Fruit fly (Drosophila melanogaster): ENCODE measurements around the gene CG32488.
A peak's percentile ranks its signal among the peaks of the same experiment; 100 is the strongest.

The CG32488 gene

dm6 chr3L:3046325-3047156, 30.7 kb upstream of the CG32488 start, which contains the start of the genes scramb2 and Sk2 (continued):
- peak; percentile 96 for TF ChIP-seq CG34406 (GFP tag; optimal IDR thresholded peaks at IDR 0.05)
- TF ChIP-seq Met (GFP tag; optimal IDR thresholded peaks at IDR 0.05), result peak; percentile 94
- peak; percentile 98 for TF ChIP-seq net (GFP tag; optimal IDR thresholded peaks at IDR 0.05)
- TF ChIP-seq fd59A (GFP tag; optimal IDR thresholded peaks at IDR 0.05), result peak; percentile 94
- peak; percentile 99 for TF ChIP-seq eg (GFP tag; IDR thresholded peaks at IDR 0.05)
- peak; percentile 98 for TF ChIP-seq CG6163 (GFP tag; IDR thresholded peaks at IDR 0.05)
- TF ChIP-seq dsx (GFP tag; optimal IDR thresholded peaks at IDR 0.05; ENCODE audit: poor library complexity, severe bottlenecking), result peak; percentile 95
- peak; percentile 95 for TF ChIP-seq CG10669 (GFP tag; optimal IDR thresholded peaks at IDR 0.05)
- TF ChIP-seq CG15336 (GFP tag; IDR thresholded peaks at IDR 0.05), result peak; percentile 98
- peak; percentile 91 for TF ChIP-seq vri (GFP tag; optimal IDR thresholded peaks at IDR 0.05)
- TF ChIP-seq fd85E (GFP tag; optimal IDR thresholded peaks at IDR 0.05), result peak; percentile 84
- TF ChIP-seq Ets96B (tag; optimal IDR thresholded peaks at IDR 0.05), result peak; percentile 94
- peak; percentile 95 for TF ChIP-seq Sox102F (GFP tag; optimal IDR thresholded peaks at IDR 0.05)
- peak; percentile 95 for TF ChIP-seq CG16779 (tag; optimal IDR thresholded peaks at IDR 0.05)
- TF ChIP-seq esn (GFP tag; optimal IDR thresholded peaks at IDR 0.05), result peak; percentile 95
- peak; percentile 95 for TF ChIP-seq CG11762 (GFP tag; optimal IDR thresholded peaks at IDR 0.05; ENCODE audit: insufficient read depth)
- peak; percentile 94 for TF ChIP-seq lz (GFP tag; optimal IDR thresholded peaks at IDR 0.05)
- TF ChIP-seq topi (GFP tag; optimal IDR thresholded peaks at IDR 0.05), result peak; percentile 95
- peak; percentile 98 for TF ChIP-seq CG8119 (GFP tag; IDR thresholded peaks at IDR 0.05)
- TF ChIP-seq svp (GFP tag), result peak; percentile 97

dm6 chr3L:3045256-3045743, 29.4 kb upstream of the CG32488 start:
- TF ChIP-seq CG10669 (GFP tag; optimal IDR thresholded peaks at IDR 0.05) (peak; percentile 90), CG3919 (GFP tag; optimal IDR thresholded peaks at IDR 0.05) (peak; percentile 85), CG6163 (GFP tag; IDR thresholded peaks at IDR 0.05) (peak; percentile 84), CG11762 (GFP tag; optimal IDR thresholded peaks at IDR 0.05; ENCODE audit: insufficient read depth) (peak; percentile 69), Sox14 (GFP tag; optimal IDR thresholded peaks at IDR 0.05) (peak; percentile 84), vri (GFP tag; optimal IDR thresholded peaks at IDR 0.05) (peak; percentile 87), Lpt (GFP tag; optimal IDR thresholded peaks at IDR 0.05) (peak; percentile 53), eg (GFP tag; IDR thresholded peaks at IDR 0.05) (peak; percentile 49; the same call in 1 of the 3 replicates), Ets21C (GFP tag; optimal IDR thresholded peaks at IDR 0.05) (peak; percentile 52), CG6792 (GFP tag; optimal IDR thresholded peaks at IDR 0.05) (peak; percentile 85), Smox (GFP tag; optimal IDR thresholded peaks at IDR 0.05) (peak; percentile 86), CG6854 (GFP tag; optimal IDR thresholded peaks at IDR 0.05) (peak; percentile 52), CG6808 (GFP tag; optimal IDR thresholded peaks at IDR 0.05) (peak; percentile 93), spab (GFP tag; optimal IDR thresholded peaks at IDR 0.05) (peak; percentile 90), CG15336 (GFP tag; IDR thresholded peaks at IDR 0.05) (peak; percentile 65), CG3032 (tag; optimal IDR thresholded peaks at IDR 0.05) (peak; percentile 90), CG10631 (GFP tag; optimal IDR thresholded peaks at IDR 0.05) (peak; percentile 89), CG9139 (GFP tag; optimal IDR thresholded peaks at IDR 0.05) (peak; percentile 85), esn (GFP tag; optimal IDR thresholded peaks at IDR 0.05) (peak; percentile 92), topi (GFP tag; optimal IDR thresholded peaks at IDR 0.05) (peak; percentile 85), CG11902 (GFP tag; optimal IDR thresholded peaks at IDR 0.05) (peak; percentile 65), net (GFP tag; optimal IDR thresholded peaks at IDR 0.05) (peak; percentile 86), achi (GFP tag; optimal IDR thresholded peaks at IDR 0.05) (peak; percentile 89), CG6276 (GFP tag; optimal IDR thresholded peaks at IDR 0.05) (peak; percentile 41), CG8632 (GFP tag; optimal IDR thresholded peaks at IDR 0.05) (peak; percentile 93), Eip78C (GFP tag) (peak; percentile 97), acj6 (GFP tag; optimal IDR thresholded peaks at IDR 0.05) (peak; percentile 91), lz (GFP tag; optimal IDR thresholded peaks at IDR 0.05) (peak; percentile 83), Sox102F (GFP tag; optimal IDR thresholded peaks at IDR 0.05) (peak; percentile 86), dac (GFP tag; optimal IDR thresholded peaks at IDR 0.05) (no peak), Hr4 (GFP tag; optimal IDR thresholded peaks at IDR 0.05) (peak; percentile 70), CG32006 (GFP tag; optimal IDR thresholded peaks at IDR 0.05) (peak; percentile 84), CG7368 (GFP tag; optimal IDR thresholded peaks at IDR 0.05) (peak; percentile 87), Sox15 (GFP tag; optimal IDR thresholded peaks at IDR 0.05) (peak; percentile 87), Hr38 (GFP tag; optimal IDR thresholded peaks at IDR 0.05) (no peak), CG31627 (GFP tag; optimal IDR thresholded peaks at IDR 0.05) (peak; percentile 83), ss (GFP tag; optimal IDR thresholded peaks at IDR 0.05) (peak; percentile 87 to 91)
